Worm (Caenorhabditis elegans): ENCODE results near the gene F15A4.10.

Gene F15A4.10

DNA sequence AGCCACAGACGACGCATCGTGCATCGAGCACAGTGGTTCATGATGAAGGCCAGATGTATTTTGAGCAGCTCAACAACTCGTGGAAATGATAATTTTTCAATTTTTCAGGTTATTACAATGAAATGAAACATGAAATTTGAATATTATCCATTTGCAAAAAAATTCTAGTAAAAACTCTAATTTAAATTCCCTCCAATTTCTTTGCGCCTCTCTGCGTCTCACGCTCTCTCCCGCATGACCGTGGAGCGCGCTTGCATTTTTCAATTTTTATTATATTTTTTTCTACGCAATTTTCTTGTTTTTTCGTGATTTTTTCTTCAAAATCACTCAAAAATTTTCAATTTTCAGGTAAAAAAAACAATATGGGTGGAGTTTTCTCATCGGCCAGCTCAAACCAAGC is 25.5 kb downstream of the F15A4.10 start, which contains the start of gene tag-281 (continued):
- peak in 2 of 6 experiments; percentile 74 to 86 for TF ChIP-seq elt-3 (tag; optimal IDR thresholded peaks at IDR 0.05)
- peak; percentile 21 for TF ChIP-seq nhr-77 (tag; optimal IDR thresholded peaks at IDR 0.05)
- peak; percentile 89 for TF ChIP-seq nhr-19 (GFP tag; conservative IDR thresholded peaks at IDR 0.05)
- TF ChIP-seq mdl-1 (tag; optimal IDR thresholded peaks at IDR 0.05) = peak in 1 of 2 experiments; percentile 69
- peak; percentile 45 for TF ChIP-seq sox-4 (tag; optimal IDR thresholded peaks at IDR 0.05)
- peak; percentile 67 for TF ChIP-seq C04F5.9 (tag; optimal IDR thresholded peaks at IDR 0.05)
- peak; percentile 85 for TF ChIP-seq snpc-4 (tag; optimal IDR thresholded peaks at IDR 0.05)
- TF ChIP-seq fkh-10 (GFP tag; optimal IDR thresholded peaks at IDR 0.05) = peak; percentile 48
- TF ChIP-seq fos-1 (tag; optimal IDR thresholded peaks at IDR 0.05) = peak; percentile 78
- TF ChIP-seq Y116A8C.19 (tag; optimal IDR thresholded peaks at IDR 0.05; ENCODE audit: borderline replicate concordance) = no peak
- peak; percentile 54; the same call in 1 of the 2 replicates for TF ChIP-seq mab-9 (GFP tag; IDR thresholded peaks at IDR 0.05)
- TF ChIP-seq unc-130 (tag; optimal IDR thresholded peaks at IDR 0.05) = peak; percentile 70
- TF ChIP-seq nhr-90 (tag; optimal IDR thresholded peaks at IDR 0.05; ENCODE audit: poor library complexity) = peak; percentile 90
- TF ChIP-seq tbx-2 (tag; optimal IDR thresholded peaks at IDR 0.05) = peak; percentile 87
- peak; percentile 87 for TF ChIP-seq isw-1 (GFP tag; IDR thresholded peaks at IDR 0.05)
- peak; percentile 89 for TF ChIP-seq lin-14 (GFP tag; optimal IDR thresholded peaks at IDR 0.05)
- TF ChIP-seq dsc-1 (tag; optimal IDR thresholded peaks at IDR 0.05) = peak; percentile 84
- no peak for TF ChIP-seq mef-2 (tag; optimal IDR thresholded peaks at IDR 0.05)
- no peak for TF ChIP-seq hlh-4 (tag; optimal IDR thresholded peaks at IDR 0.05)
- TF ChIP-seq ets-5 (GFP tag; IDR thresholded peaks at IDR 0.05) = no peak
- peak; percentile 91 for TF ChIP-seq rnt-1 (tag; optimal IDR thresholded peaks at IDR 0.05)
- TF ChIP-seq alr-1 (tag; optimal IDR thresholded peaks at IDR 0.05; ENCODE audit: borderline replicate concordance) = no peak
- TF ChIP-seq pag-3 (tag; optimal IDR thresholded peaks at IDR 0.05; ENCODE audit: borderline replicate concordance, insufficient read depth) = peak; percentile 3
- TF ChIP-seq xbp-1 (tag; optimal IDR thresholded peaks at IDR 0.05) = peak; percentile 87
- no peak for TF ChIP-seq nhr-76 (tag; optimal IDR thresholded peaks at IDR 0.05)
- peak; percentile 80 to 93 (median 89) for TF ChIP-seq ceh-82 (tag; optimal IDR thresholded peaks at IDR 0.05)
- TF ChIP-seq aha-1 (tag; optimal IDR thresholded peaks at IDR 0.05) = peak; percentile 74
- no peak for TF ChIP-seq fkh-4 (tag; optimal IDR thresholded peaks at IDR 0.05; ENCODE audit: borderline replicate concordance)
- TF ChIP-seq nhr-12 (tag; optimal IDR thresholded peaks at IDR 0.05) = no peak
- peak; percentile 54; the same call in 1 of the 2 replicates for TF ChIP-seq ceh-88 (GFP tag; IDR thresholded peaks at IDR 0.05)
- peak; percentile 20 for TF ChIP-seq ceh-90 (tag; optimal IDR thresholded peaks at IDR 0.05)
- TF ChIP-seq nhr-71 (tag; optimal IDR thresholded peaks at IDR 0.05) = peak; percentile 94
- peak; percentile 89 for TF ChIP-seq nhr-20 (tag; optimal IDR thresholded peaks at IDR 0.05)
- TF ChIP-seq egl-13 (tag; optimal IDR thresholded peaks at IDR 0.05) = peak; percentile 72
- TF ChIP-seq ama-1 (optimal IDR thresholded peaks at IDR 0.05) = no peak
- TF ChIP-seq nhr-11 (tag; optimal IDR thresholded peaks at IDR 0.05) = peak; percentile 71

DNA sequence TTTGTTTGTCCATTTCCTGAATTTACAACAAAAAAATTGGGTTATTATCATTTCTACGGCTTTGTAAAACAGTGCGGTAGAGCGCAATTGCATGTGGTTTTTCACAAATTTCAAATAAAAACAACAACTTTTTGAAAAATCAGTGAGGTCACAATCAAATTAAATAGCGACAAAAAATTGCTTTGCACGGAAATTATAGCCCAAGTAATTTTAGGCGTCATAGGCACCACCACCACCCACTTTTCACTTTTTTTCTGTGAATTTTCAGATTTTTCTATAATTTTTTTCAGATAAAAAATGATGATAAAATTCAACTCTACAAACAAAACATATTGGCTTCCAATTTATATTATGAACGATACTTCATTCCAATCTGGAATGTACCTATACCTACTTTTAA is 27.7 kb downstream of the F15A4.10 start, which contains the start of gene sre-38:
Gene sre-38 (plus strand): TSS at position 301 of the 400 bp plus-strand sequence.
- no peak for TF ChIP-seq lin-39 (tag; optimal IDR thresholded peaks at IDR 0.05)
- TF ChIP-seq pqm-1 (tag; optimal IDR thresholded peaks at IDR 0.05) = no peak
- TF ChIP-seq lsy-2 (tag; optimal IDR thresholded peaks at IDR 0.05) = no peak
- TF ChIP-seq ets-5 (GFP tag; IDR thresholded peaks at IDR 0.05) = no peak
- TF ChIP-seq mdl-1 (tag; optimal IDR thresholded peaks at IDR 0.05) = no peak
- TF ChIP-seq F16B12.6 (tag; optimal IDR thresholded peaks at IDR 0.05) = no peak
- TF ChIP-seq sup-37 (GFP tag; optimal IDR thresholded peaks at IDR 0.05) = no peak
- no peak for TF ChIP-seq grh-1 (GFP tag; IDR thresholded peaks at IDR 0.05)
- no peak for TF ChIP-seq nhr-90 (tag; optimal IDR thresholded peaks at IDR 0.05; ENCODE audit: poor library complexity)
- no peak for TF ChIP-seq lin-14 (GFP tag; optimal IDR thresholded peaks at IDR 0.05)
- TF ChIP-seq sox-4 (tag; optimal IDR thresholded peaks at IDR 0.05) = no peak
- TF ChIP-seq snpc-4 (tag; optimal IDR thresholded peaks at IDR 0.05) = no peak
- no peak for TF ChIP-seq ztf-11 (tag; optimal IDR thresholded peaks at IDR 0.05)
